Worm (Caenorhabditis elegans) whole organism, young adult: ENCODE data around the gene sca-1.

Experiments used
- F52B5.7 ChIP-seq: sonication (generic microtip); optimal IDR thresholded peaks from 2 replicates; lab custom pipeline; 2016; ENCODE audit warnings: mild to moderate bottlenecking, missing genetic modification characterization, missing compliant biosample characterization
- K11D2.4 ChIP-seq: fragments of 200-800 bp; sonication (Bioruptor generic); IDR thresholded peaks from 2 replicates; pipeline ENCODE4 v1.3.6; 2022; ENCODE audit warnings: missing genetic modification reagents, missing genetic modification characterization, missing compliant biosample characterization
- T07F8.4 ChIP-seq: sonication (generic microtip); optimal IDR thresholded peaks from 2 replicates; lab custom pipeline; 2016; ENCODE audit warnings: mild to moderate bottlenecking, missing genetic modification characterization, moderate library complexity, missing compliant biosample characterization
- Y56A3A.18 ChIP-seq: fragments of 200-800 bp; sonication (Bioruptor generic); IDR thresholded peaks from 2 replicates; pipeline ENCODE4 v1.3.6; 2022; ENCODE audit warnings: missing genetic modification reagents, missing genetic modification characterization, missing compliant biosample characterization
- Y95B8A.8 ChIP-seq: fragments of 200-800 bp; sonication (Bioruptor generic); IDR thresholded peaks from 2 replicates; pipeline ENCODE4 v1.3.6; 2022; ENCODE audit warnings: missing genetic modification reagents, missing genetic modification characterization, missing compliant biosample characterization
- ZK185.1 ChIP-seq: sonication (generic microtip); optimal IDR thresholded peaks from 2 replicates; lab custom pipeline; 2016; ENCODE audit warnings: mild to moderate bottlenecking, missing genetic modification characterization, missing compliant biosample characterization; ENCODE audit not compliant: poor library complexity, severe bottlenecking
- ama-1 ChIP-seq, 3 experiments: fragments of 150-350 bp in 1 of 3; sonication (generic microtip) in 2 of 3; optimal IDR thresholded peaks; 2 replicates each; lab custom pipeline; 2014 to 2018; ENCODE audit warnings: missing biosample characterization in 2 of 3, missing genetic modification characterization in 2 of 3, missing genetic modification reagents in 2 of 3
- atf-7 ChIP-seq: sonication (generic microtip); optimal IDR thresholded peaks from 2 replicates; lab custom pipeline; 2017; ENCODE audit warnings: mild to moderate bottlenecking, missing genetic modification characterization, missing compliant biosample characterization
- athp-1 ChIP-seq: sonication (generic microtip); optimal IDR thresholded peaks from 2 replicates; lab custom pipeline; 2017; ENCODE audit warnings: mild to moderate bottlenecking, missing genetic modification characterization, missing compliant biosample characterization
- attf-5 ChIP-seq: fragments of 200-800 bp; sonication (Bioruptor generic); optimal IDR thresholded peaks from 2 replicates; lab custom pipeline; 2018; ENCODE audit warnings: mild to moderate bottlenecking, missing genetic modification characterization, missing compliant biosample characterization
- cebp-1 ChIP-seq, 2 experiments: fragments of 200-800 bp in 1 of 2; sonication (Bioruptor generic) in 1 of 2; sonication (generic microtip) in 1 of 2; IDR thresholded peaks in 1 of 2; optimal IDR thresholded peaks in 1 of 2; 2 replicates each; pipeline versions ENCODE4 v1.3.6 to Lab custom; 2017 to 2022; ENCODE audit warnings: missing compliant biosample characterization in 2 of 2, missing genetic modification characterization in 2 of 2, mild to moderate bottlenecking in 1 of 2, missing genetic modification reagents in 1 of 2, moderate library complexity in 1 of 2
- dox-1 ChIP-seq: fragments of 200-800 bp; sonication (Bioruptor generic); IDR thresholded peaks from 2 replicates; pipeline ENCODE4 v1.3.6; 2022; ENCODE audit warnings: missing genetic modification reagents, missing genetic modification characterization, missing compliant biosample characterization
- fkh-3 ChIP-seq: sonication (generic microtip); optimal IDR thresholded peaks from 2 replicates; lab custom pipeline; 2016; ENCODE audit warnings: mild to moderate bottlenecking, missing genetic modification characterization, missing compliant biosample characterization
- him-1 ChIP-seq: sonication (generic microtip); optimal IDR thresholded peaks from 2 replicates; lab custom pipeline; 2016; ENCODE audit warnings: missing genotype, missing genetic modification reagents, missing genetic modification characterization, missing compliant biosample characterization
- hmg-20 ChIP-seq: fragments of 200-800 bp; sonication (Bioruptor generic); IDR thresholded peaks from 2 replicates; pipeline ENCODE4 v1.3.6; 2022; ENCODE audit warnings: missing genetic modification reagents, missing genetic modification characterization, missing compliant biosample characterization
- lin-26 ChIP-seq: fragments of 200-800 bp; sonication (Bioruptor generic); IDR thresholded peaks from 2 replicates; pipeline ENCODE4 v1.3.6; 2022; ENCODE audit warnings: missing genetic modification reagents, missing genetic modification characterization, missing compliant biosample characterization
- lin-54 ChIP-seq: fragments of 200-800 bp; sonication (Bioruptor generic); optimal IDR thresholded peaks from 2 replicates; lab custom pipeline; 2018; ENCODE audit warnings: mild to moderate bottlenecking, missing genetic modification characterization, missing compliant biosample characterization
- madf-6 ChIP-seq: fragments of 200-800 bp; sonication (Bioruptor generic); IDR thresholded peaks from 2 replicates; pipeline ENCODE4 v1.3.6; 2022; ENCODE audit warnings: missing genetic modification reagents, missing genetic modification characterization, missing compliant biosample characterization
- nfya-1 ChIP-seq: sonication (generic microtip); optimal IDR thresholded peaks from 2 replicates; lab custom pipeline; 2017; ENCODE audit warnings: antibody characterized with exemption, missing compliant biosample characterization, missing genetic modification characterization, borderline replicate concordance; ENCODE audit not compliant: insufficient read depth
- nhr-80 ChIP-seq: sonication (generic microtip); optimal IDR thresholded peaks from 2 replicates; lab custom pipeline; 2016; ENCODE audit warnings: missing genetic modification characterization, missing compliant biosample characterization
- nhr-90 ChIP-seq: sonication (generic microtip); optimal IDR thresholded peaks from 2 replicates; lab custom pipeline; 2016; ENCODE audit warnings: missing genotype, mild to moderate bottlenecking, missing genetic modification characterization, missing compliant biosample characterization
- snpc-1.1 ChIP-seq: sonication (generic microtip); optimal IDR thresholded peaks from 2 replicates; lab custom pipeline; 2017; ENCODE audit warnings: missing genetic modification characterization, mild to moderate bottlenecking, missing compliant biosample characterization, antibody characterized with exemption, moderate library complexity, missing genotype, missing genetic modification reagents; ENCODE audit not compliant: insufficient read depth
- somi-1 ChIP-seq: fragments of 200-800 bp; sonication (Bioruptor generic); optimal IDR thresholded peaks from 2 replicates; lab custom pipeline; 2018; ENCODE audit warnings: mild to moderate bottlenecking, missing genetic modification characterization, missing compliant biosample characterization
- tbx-9 ChIP-seq: sonication (generic microtip); optimal IDR thresholded peaks from 2 replicates; lab custom pipeline; 2016; ENCODE audit warnings: borderline replicate concordance, missing genetic modification characterization, inconsistent platforms, missing compliant biosample characterization
- xnd-1 ChIP-seq: sonication (generic microtip); optimal IDR thresholded peaks from 2 replicates; lab custom pipeline; 2016; ENCODE audit warnings: missing genotype, missing genetic modification reagents, missing genetic modification characterization, missing compliant biosample characterization
- zfh-2 ChIP-seq: fragments of 200-800 bp; sonication (Bioruptor generic); conservative IDR thresholded peaks from 2 replicates; pipeline ENCODE4 v1.3.6; 2022; ENCODE audit warnings: missing genetic modification reagents, missing genetic modification characterization, missing compliant biosample characterization
- ztf-18 ChIP-seq: sonication (generic microtip); optimal IDR thresholded peaks from 2 replicates; lab custom pipeline; 2016; ENCODE audit warnings: missing genotype, mild to moderate bottlenecking, missing genetic modification characterization, missing compliant biosample characterization
- ztf-26 ChIP-seq: sonication (generic microtip); optimal IDR thresholded peaks from 2 replicates; lab custom pipeline; 2017; ENCODE audit warnings: missing genetic modification characterization, missing compliant biosample characterization
- ztf-3 ChIP-seq: fragments of 200-800 bp; sonication (Bioruptor generic); optimal IDR thresholded peaks from 2 replicates; lab custom pipeline; 2018; ENCODE audit warnings: mild to moderate bottlenecking, missing genetic modification characterization, missing compliant biosample characterization

Gene sca-1

ce11 chrIII:10783052-10783451, 33.6 kb downstream of the sca-1 start:
- TF ChIP-seq nhr-80 (peak; percentile 0), K11D2.4 (no peak)

ce11 chrIII:10781553-10781952, 35.1 kb downstream of the sca-1 start, which contains the start of gene ptr-19:
Gene ptr-19 (plus strand): TSS chrIII:10781853.
- no peak for TF ChIP-seq T07F8.4 (tag; lab: Kevin White, UChicago)
- no peak for TF ChIP-seq zfh-2 (GFP tag; lab: Robert Waterston, UW)
- TF ChIP-seq nfya-1 (tag; lab: Kevin White, UChicago), result no peak
- TF ChIP-seq ztf-18, result no peak
- TF ChIP-seq hmg-20 (GFP tag; lab: Robert Waterston, UW), result no peak
- no peak for TF ChIP-seq ztf-26
- TF ChIP-seq Y95B8A.8 (GFP tag; lab: Robert Waterston, UW), result no peak
- no peak for TF ChIP-seq dox-1 (GFP tag; lab: Robert Waterston, UW)
- TF ChIP-seq him-1 (tag; lab: Kevin White, UChicago), result no peak
- TF ChIP-seq F52B5.7 (tag; lab: Kevin White, UChicago), result no peak
- no peak for TF ChIP-seq attf-5
- no peak for TF ChIP-seq K11D2.4
- no peak for TF ChIP-seq athp-1 (tag; lab: Kevin White, UChicago)
- no peak for TF ChIP-seq nhr-90 (tag; lab: Kevin White, UChicago)
- no peak for TF ChIP-seq lin-54 (GFP tag; lab: Kevin White, UChicago)
- no peak for TF ChIP-seq somi-1 (GFP tag; lab: Kevin White, UChicago)
- TF ChIP-seq snpc-1.1 (tag; lab: Kevin White, UChicago), result no peak
- TF ChIP-seq ZK185.1 (tag; lab: Kevin White, UChicago), result no peak
- TF ChIP-seq tbx-9 (tag; lab: Kevin White, UChicago), result no peak
- no peak for TF ChIP-seq fkh-3 (tag; lab: Kevin White, UChicago)

- TF ChIP-seq zfh-2 (GFP tag; lab: Robert Waterston, UW) (no peak), madf-6 (GFP tag; lab: Robert Waterston, UW) (no peak), hmg-20 (GFP tag; lab: Robert Waterston, UW) (no peak), lin-26 (no peak), Y56A3A.18 (GFP tag; lab: Robert Waterston, UW) (no peak), xnd-1 (tag; lab: Kevin White, UChicago) (no peak), ztf-3 (GFP tag; lab: Kevin White, UChicago) (no peak)
- TF ChIP-seq, all 124 proteins: peak for 0
These were observed 47.0 kb downstream of the sca-1 start for ce11 chrIII:10769693-10770092.

ce11 chrIII:10763032-10763431, 53.6 kb downstream of the sca-1 start, which contains the start of gene dpy-28:
Gene dpy-28 (plus strand): TSS chrIII:10763131.
- TF ChIP-seq F52B5.7 (tag; lab: Kevin White, UChicago) (no peak), ama-1 (optimal IDR thresholded peaks at IDR 0.05; lab: Kevin White, UChicago) (peak; percentile 75), ama-1 (GFP tag; optimal IDR thresholded peaks at IDR 0.05; lab: Kevin White, UChicago) (no peak), atf-7 (tag; lab: Kevin White, UChicago) (peak; percentile 7), cebp-1 (GFP tag; IDR thresholded peaks at IDR 0.05; lab: Robert Waterston, UW) (no peak), cebp-1 (tag; optimal IDR thresholded peaks at IDR 0.05; lab: Kevin White, UChicago) (peak; percentile 48)
